Worm (Caenorhabditis elegans) whole organism, late embryonic: ENCODE measurements around the gene peli-1.

Experiments
- F13H6.1 ChIP-seq: sonication (generic microtip); optimal IDR thresholded peaks from 2 replicates; lab custom pipeline; 2016; ENCODE audit warnings: missing genetic modification characterization, missing compliant biosample characterization
- K02D7.2 ChIP-seq: sonication (generic microtip); optimal IDR thresholded peaks from 2 replicates; lab custom pipeline; 2017; ENCODE audit warnings: mild to moderate bottlenecking, missing genetic modification characterization, missing compliant biosample characterization
- ama-1 ChIP-seq: fragments of 150-350 bp; optimal IDR thresholded peaks from 2 replicates; lab custom pipeline; 2014
- ceh-9 ChIP-seq: sonication (generic microtip); optimal IDR thresholded peaks from 2 replicates; lab custom pipeline; 2016; ENCODE audit warnings: mild to moderate bottlenecking, missing genetic modification characterization, inconsistent platforms, missing compliant biosample characterization
- nhr-11 ChIP-seq: fragments of 150-350 bp; optimal IDR thresholded peaks from 2 replicates; lab custom pipeline; 2014; ENCODE audit warnings: missing biosample characterization, missing genetic modification characterization
- pag-3 ChIP-seq: sonication (generic microtip); optimal IDR thresholded peaks from 2 replicates; lab custom pipeline; 2016; ENCODE audit warnings: missing compliant biosample characterization, missing genetic modification characterization, borderline replicate concordance
- pha-4 ChIP-seq: fragments of 150-350 bp; optimal IDR thresholded peaks from 2 replicates; lab custom pipeline; 2018; ENCODE audit warnings: missing biosample characterization, missing genetic modification reagents, missing genetic modification characterization
- pqm-1 ChIP-seq: sonication (generic microtip); optimal IDR thresholded peaks from 2 replicates; lab custom pipeline; 2016; ENCODE audit warnings: missing genetic modification characterization, missing compliant biosample characterization
- sox-4 ChIP-seq: sonication (generic microtip); optimal IDR thresholded peaks from 2 replicates; lab custom pipeline; 2017; ENCODE audit warnings: mild to moderate bottlenecking, missing genetic modification characterization, inconsistent platforms, missing compliant biosample characterization

DNA sequence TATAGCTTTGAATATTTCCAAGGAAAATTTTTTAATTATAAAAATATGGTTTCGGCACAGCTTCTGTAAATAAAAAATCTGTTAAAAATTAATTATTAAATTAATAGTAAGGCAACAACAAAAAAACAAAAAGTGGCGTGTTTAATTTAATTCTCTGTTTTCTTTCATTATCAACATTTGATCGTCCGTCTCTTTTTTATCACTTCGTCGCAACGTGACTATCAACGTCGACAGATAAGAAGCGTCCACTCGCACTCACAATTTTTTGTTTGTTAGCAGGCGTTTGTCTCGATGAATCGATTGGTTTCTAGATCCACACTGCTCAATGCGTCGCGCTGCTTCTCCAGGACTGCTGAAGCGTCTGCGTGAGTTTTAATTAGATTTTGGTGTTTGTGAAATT lies 7.0 kb downstream of the peli-1 start, which contains the start of gene gcst-1:
- TF ChIP-seq F13H6.1 = no peak
- no peak for TF ChIP-seq nhr-11 (tag; lab: Kevin White, UChicago)
- no peak for TF ChIP-seq sox-4 (tag; lab: Kevin White, UChicago)
- TF ChIP-seq K02D7.2 (tag; lab: Kevin White, UChicago) = no peak
- no peak for TF ChIP-seq ama-1 (lab: Kevin White, UChicago)
- TF ChIP-seq pqm-1 (tag; lab: Kevin White, UChicago) = no peak
- TF ChIP-seq pha-4 (tag; lab: Kevin White, UChicago) = no peak
- TF ChIP-seq ceh-9 (tag; lab: Kevin White, UChicago) = no peak
- no peak for TF ChIP-seq pag-3 (tag; lab: Kevin White, UChicago)
